Worm (Caenorhabditis elegans): ENCODE results near the gene D2023.4.

D2023.4 gene

ce11 chrV:11858299-11858698, 32.7 kb upstream of the D2023.4 start (continued):
- TF ChIP-seq efl-3 (GFP tag; optimal IDR thresholded peaks at IDR 0.05) = no peak
- no peak for TF ChIP-seq aly-2 (tag; optimal IDR thresholded peaks at IDR 0.05)
- peak; percentile 45 for TF ChIP-seq lin-14 (GFP tag; optimal IDR thresholded peaks at IDR 0.05)
- TF ChIP-seq ceh-90 (tag; optimal IDR thresholded peaks at IDR 0.05) = no peak
- peak; percentile 23 for TF ChIP-seq mep-1 (tag; optimal IDR thresholded peaks at IDR 0.05)

ce11 chrV:11857756-11858155, 32.2 kb upstream of the D2023.4 start:
- TF ChIP-seq efl-1 (optimal IDR thresholded peaks at IDR 0.05) (no peak), efl-1 (GFP tag; optimal IDR thresholded peaks at IDR 0.05 in 1 of 2) (peak in 1 of 2 experiments; percentile 38), efl-3 (GFP tag; optimal IDR thresholded peaks at IDR 0.05) (no peak)

DNA sequence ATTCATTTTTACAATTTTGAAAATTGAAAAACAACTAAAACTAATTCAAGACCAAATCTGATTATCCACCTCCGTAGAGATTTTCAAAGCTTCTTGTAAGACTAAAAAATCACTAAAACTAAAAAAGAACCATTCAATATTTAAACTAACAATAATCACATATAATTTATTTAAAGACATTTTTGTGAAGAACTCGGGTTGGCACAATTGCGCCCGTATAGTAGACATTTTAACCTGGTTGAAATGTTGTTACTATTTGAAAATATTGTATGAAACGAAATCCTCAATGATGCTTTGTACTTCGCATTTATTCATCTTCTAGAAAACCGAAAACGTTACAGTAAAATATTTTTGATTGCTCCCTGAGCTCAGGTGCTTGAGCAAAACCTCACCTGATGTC, 30.5 kb upstream of the D2023.4 start:
- TF ChIP-seq C34B4.2 (tag; optimal IDR thresholded peaks at IDR 0.05) = no peak
- TF ChIP-seq ztf-4 (tag; optimal IDR thresholded peaks at IDR 0.05) = no peak
- no peak for TF ChIP-seq nhr-47 (tag; optimal IDR thresholded peaks at IDR 0.05)
- no peak for TF ChIP-seq blmp-1 (tag; optimal IDR thresholded peaks at IDR 0.05)
- TF ChIP-seq skn-1 (tag; optimal IDR thresholded peaks at IDR 0.05) = no peak
- no peak for TF ChIP-seq ceh-82 (tag; optimal IDR thresholded peaks at IDR 0.05)

ce11 chrV:11854905-11855304, 29.3 kb upstream of the D2023.4 start:
- TF ChIP-seq swsn-7 (tag; optimal IDR thresholded peaks at IDR 0.05) (peak; percentile 29), nhr-47 (tag; optimal IDR thresholded peaks at IDR 0.05) (peak; percentile 60), efl-3 (GFP tag; optimal IDR thresholded peaks at IDR 0.05) (no peak), ceh-82 (tag; optimal IDR thresholded peaks at IDR 0.05) (no peak), lsy-2 (tag; optimal IDR thresholded peaks at IDR 0.05) (peak; percentile 1 to 20), fkh-8 (tag; optimal IDR thresholded peaks at IDR 0.05) (peak; percentile 82), lin-14 (GFP tag; optimal IDR thresholded peaks at IDR 0.05) (peak; percentile 75), nhr-11 (tag; optimal IDR thresholded peaks at IDR 0.05) (peak; percentile 54), ceh-90 (tag; optimal IDR thresholded peaks at IDR 0.05) (no peak), nhr-76 (tag; optimal IDR thresholded peaks at IDR 0.05) (no peak), nhr-71 (tag; optimal IDR thresholded peaks at IDR 0.05) (peak; percentile 64), tbx-2 (tag; optimal IDR thresholded peaks at IDR 0.05) (peak; percentile 27), efl-1 (optimal IDR thresholded peaks at IDR 0.05) (no peak), efl-1 (GFP tag; optimal IDR thresholded peaks at IDR 0.05 in 1 of 2) (no peak), nhr-20 (tag; optimal IDR thresholded peaks at IDR 0.05) (peak; percentile 20), nhr-237 (tag; optimal IDR thresholded peaks at IDR 0.05) (peak; percentile 54)

DNA sequence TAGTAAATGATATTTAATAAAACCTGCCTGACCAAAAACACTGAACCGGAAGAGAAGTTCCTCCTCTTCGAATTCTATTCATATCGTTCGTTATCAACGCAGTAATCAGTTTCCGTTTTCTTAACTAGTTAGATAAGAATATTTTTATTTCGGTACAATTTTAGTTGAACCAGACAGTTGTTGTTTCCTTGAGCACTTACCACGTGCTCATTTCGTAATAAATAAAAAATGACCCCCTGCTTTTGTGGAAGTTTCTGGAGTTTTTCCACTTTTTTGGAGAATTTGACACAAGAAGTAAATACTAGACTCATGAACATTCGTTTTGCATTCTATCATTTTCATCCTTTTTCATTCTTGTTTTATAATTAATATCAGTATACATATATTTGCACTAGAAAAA, 28.2 kb upstream of the D2023.4 start:
- TF ChIP-seq hlh-4 (tag; optimal IDR thresholded peaks at IDR 0.05) (no peak), isw-1 (GFP tag; IDR thresholded peaks at IDR 0.05) (no peak), lin-13 (GFP tag; optimal IDR thresholded peaks at IDR 0.05) (no peak), lin-35 (GFP tag; optimal IDR thresholded peaks at IDR 0.05) (peak in 1 of 2 experiments; percentile 5), nhr-20 (tag; optimal IDR thresholded peaks at IDR 0.05) (no peak), sup-37 (GFP tag; optimal IDR thresholded peaks at IDR 0.05) (no peak), nhr-237 (tag; optimal IDR thresholded peaks at IDR 0.05) (no peak), unc-30 (tag; optimal IDR thresholded peaks at IDR 0.05) (no peak), C34B4.2 (tag; optimal IDR thresholded peaks at IDR 0.05) (no peak), lin-14 (GFP tag; optimal IDR thresholded peaks at IDR 0.05) (peak; percentile 40), skn-1 (tag; optimal IDR thresholded peaks at IDR 0.05) (peak; percentile 30), efl-1 (optimal IDR thresholded peaks at IDR 0.05) (no peak), efl-1 (GFP tag; optimal IDR thresholded peaks at IDR 0.05 in 1 of 2) (no peak), nhr-71 (tag; optimal IDR thresholded peaks at IDR 0.05) (peak; percentile 28), alr-1 (tag; optimal IDR thresholded peaks at IDR 0.05; ENCODE audit: borderline replicate concordance) (no peak), tlp-1 (tag; optimal IDR thresholded peaks at IDR 0.05) (no peak), snpc-4 (tag; optimal IDR thresholded peaks at IDR 0.05) (no peak), aly-2 (tag; optimal IDR thresholded peaks at IDR 0.05) (no peak), lir-3 (tag; optimal IDR thresholded peaks at IDR 0.05; ENCODE audit: poor library complexity) (no peak), F16B12.6 (tag; optimal IDR thresholded peaks at IDR 0.05) (no peak), nhr-11 (tag; optimal IDR thresholded peaks at IDR 0.05) (no peak), vab-15 (tag; optimal IDR thresholded peaks at IDR 0.05) (no peak), dsc-1 (tag; optimal IDR thresholded peaks at IDR 0.05) (no peak), fkh-8 (tag; optimal IDR thresholded peaks at IDR 0.05) (no peak), mef-2 (tag; optimal IDR thresholded peaks at IDR 0.05) (no peak), unc-86 (tag; optimal IDR thresholded peaks at IDR 0.05) (peak; percentile 23), ceh-90 (tag; optimal IDR thresholded peaks at IDR 0.05) (no peak), grh-1 (GFP tag; IDR thresholded peaks at IDR 0.05) (no peak)
